Worm (Caenorhabditis elegans) whole organism, L2 larva: ENCODE data around the gene glb-23.

Experiments used
- C34F6.9 ChIP-seq: fragments of 150-350 bp; optimal IDR thresholded peaks from 2 replicates; lab custom pipeline; 2014; ENCODE audit warnings: missing biosample characterization, missing genetic modification characterization
- F13H6.1 ChIP-seq: sonication (generic microtip); optimal IDR thresholded peaks from 2 replicates; lab custom pipeline; 2016; ENCODE audit warnings: missing genetic modification characterization, missing compliant biosample characterization
- R02D3.7 ChIP-seq: fragments of 150-350 bp; optimal IDR thresholded peaks from 2 replicates; lab custom pipeline; 2014; ENCODE audit warnings: missing biosample characterization, missing genetic modification characterization
- Y55F3AM.14 ChIP-seq: fragments of 200-800 bp; sonication (Bioruptor generic); optimal IDR thresholded peaks from 2 replicates; lab custom pipeline; 2018; ENCODE audit warnings: mild to moderate bottlenecking, missing genetic modification characterization, missing compliant biosample characterization
- ZK546.5 ChIP-seq: sonication (generic microtip); optimal IDR thresholded peaks from 2 replicates; lab custom pipeline; 2017; ENCODE audit warnings: missing biosample characterization, missing genetic modification characterization
- aly-2 ChIP-seq: fragments of 150-350 bp; optimal IDR thresholded peaks from 2 replicates; lab custom pipeline; 2014; ENCODE audit warnings: missing biosample characterization, missing genetic modification characterization
- ama-1 ChIP-seq: fragments of 150-350 bp; optimal IDR thresholded peaks from 2 replicates; lab custom pipeline; 2018; ENCODE audit warnings: inconsistent platforms
- blmp-1 ChIP-seq: sonication (generic microtip); optimal IDR thresholded peaks from 2 replicates; lab custom pipeline; 2017; ENCODE audit warnings: missing genetic modification characterization, mild to moderate bottlenecking, missing compliant biosample characterization, antibody characterized with exemption, moderate library complexity; ENCODE audit not compliant: insufficient read depth
- dmd-4 ChIP-seq: sonication (generic microtip); optimal IDR thresholded peaks from 2 replicates; lab custom pipeline; 2017; ENCODE audit warnings: missing biosample characterization, missing genetic modification characterization
- egl-27 ChIP-seq: sonication (generic microtip); optimal IDR thresholded peaks from 3 replicates; lab custom pipeline; 2017; ENCODE audit warnings: missing biosample characterization, missing genetic modification reagents, missing genetic modification characterization
- gmeb-1 ChIP-seq: fragments of 150-350 bp; optimal IDR thresholded peaks from 2 replicates; lab custom pipeline; 2014; ENCODE audit warnings: missing biosample characterization, missing genetic modification characterization
- lin-11 ChIP-seq: fragments of 150-350 bp; sonication (generic microtip); optimal IDR thresholded peaks from 2 replicates; lab custom pipeline; 2014; ENCODE audit warnings: missing biosample characterization, missing genetic modification characterization, inconsistent platforms, mixed read lengths
- lsy-2 ChIP-seq, 2 experiments: fragments of 150-350 bp in 1 of 2; sonication (generic microtip) in 1 of 2; optimal IDR thresholded peaks; 2 replicates each; lab custom pipeline; 2014 to 2017; ENCODE audit warnings: missing biosample characterization in 2 of 2, missing genetic modification characterization in 2 of 2
- mab-5 ChIP-seq: fragments of 150-350 bp; optimal IDR thresholded peaks from 2 replicates; lab custom pipeline; 2014; ENCODE audit warnings: missing biosample characterization, missing genetic modification characterization
- mbf-1 ChIP-seq: sonication (generic microtip); optimal IDR thresholded peaks from 2 replicates; lab custom pipeline; 2017; ENCODE audit warnings: missing biosample characterization, missing genetic modification characterization
- nhr-10 ChIP-seq: sonication (generic microtip); optimal IDR thresholded peaks from 2 replicates; lab custom pipeline; 2017; ENCODE audit warnings: missing biosample characterization, missing genetic modification characterization
- nhr-12 ChIP-seq: fragments of 150-350 bp; optimal IDR thresholded peaks from 2 replicates; lab custom pipeline; 2014; ENCODE audit warnings: missing biosample characterization, missing genetic modification characterization
- nhr-23 ChIP-seq: fragments of 150-350 bp; optimal IDR thresholded peaks from 2 replicates; lab custom pipeline; 2014; ENCODE audit warnings: missing biosample characterization, missing genetic modification reagents, missing genetic modification characterization
- nhr-237 ChIP-seq: fragments of 150-350 bp; optimal IDR thresholded peaks from 2 replicates; lab custom pipeline; 2014; ENCODE audit warnings: missing biosample characterization, missing genetic modification characterization
- nhr-25 ChIP-seq: fragments of 150-350 bp; sonication (generic microtip); optimal IDR thresholded peaks from 3 replicates; lab custom pipeline; 2014; ENCODE audit warnings: missing biosample characterization, missing genetic modification characterization
- nhr-77 ChIP-seq: fragments of 150-350 bp; optimal IDR thresholded peaks from 2 replicates; lab custom pipeline; 2014; ENCODE audit warnings: missing biosample characterization, missing genetic modification characterization
- peb-1 ChIP-seq: fragments of 150-350 bp; optimal IDR thresholded peaks from 2 replicates; lab custom pipeline; 2014; ENCODE audit warnings: missing biosample characterization, missing genetic modification characterization
- snpc-4 ChIP-seq: fragments of 150-350 bp; optimal IDR thresholded peaks from 2 replicates; lab custom pipeline; 2014; ENCODE audit warnings: missing biosample characterization, missing genetic modification characterization
- unc-55 ChIP-seq: fragments of 150-350 bp; sonication (generic microtip); optimal IDR thresholded peaks from 3 replicates; lab custom pipeline; 2014; ENCODE audit warnings: missing biosample characterization, missing genetic modification reagents, missing genetic modification characterization
- unc-62 ChIP-seq: fragments of 150-350 bp; optimal IDR thresholded peaks from 2 replicates; lab custom pipeline; 2014; ENCODE audit warnings: missing biosample characterization, missing genetic modification reagents, missing genetic modification characterization
- ztf-1 ChIP-seq: fragments of 200-800 bp; sonication (Bioruptor generic); conservative IDR thresholded peaks from 2 replicates; pipeline ENCODE4 v1.3.6; 2022; ENCODE audit warnings: missing genetic modification characterization, missing compliant biosample characterization
- ztf-11 ChIP-seq: sonication (generic microtip); optimal IDR thresholded peaks from 2 replicates; lab custom pipeline; 2017; ENCODE audit warnings: missing biosample characterization, missing genetic modification characterization

The glb-23 gene

DNA sequence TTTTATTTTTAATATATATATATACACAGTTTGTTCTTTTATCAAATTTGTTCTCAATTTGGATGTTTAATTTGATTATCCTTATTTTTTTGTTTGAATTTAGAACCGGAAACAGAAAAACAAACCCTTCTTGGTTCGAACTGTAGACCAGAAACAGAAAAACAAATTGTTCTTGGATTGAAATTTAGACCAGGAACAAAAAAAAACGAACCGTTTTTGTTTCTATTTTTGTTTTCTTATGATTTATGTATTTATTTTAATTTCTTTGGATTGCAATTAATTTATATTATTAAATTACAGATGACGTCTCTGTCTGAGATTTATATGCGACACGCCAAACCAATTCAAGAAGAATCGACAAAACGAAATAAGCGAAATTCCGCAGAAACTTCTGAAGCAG, 44.0 kb downstream of the glb-23 start, which contains the start of gene C42D4.19:
TSS of gene C42D4.19 (plus strand) at position 301 of the 400 bp plus-strand sequence.
- no peak for TF ChIP-seq Y55F3AM.14
- no peak for TF ChIP-seq unc-62 (GFP tag; lab: Kevin White, UChicago)
- TF ChIP-seq egl-27 (tag; lab: Kevin White, UChicago) = no peak
- no peak for TF ChIP-seq nhr-12 (tag; lab: Kevin White, UChicago)
- TF ChIP-seq lin-11 (tag; lab: Kevin White, UChicago) = no peak
- TF ChIP-seq C34F6.9 (tag; lab: Kevin White, UChicago) = no peak
- TF ChIP-seq gmeb-1 = no peak
- TF ChIP-seq snpc-4 (tag; lab: Kevin White, UChicago) = no peak
- no peak for TF ChIP-seq F13H6.1 (tag; lab: Kevin White, UChicago)
- no peak for TF ChIP-seq ztf-11
- TF ChIP-seq ama-1 (lab: Kevin White, UChicago) = no peak

- TF ChIP-seq lsy-2 (tag; optimal IDR thresholded peaks at IDR 0.05; lab: Kevin White, UChicago) = no peak
Measured at ce11 chrIV:7173489-7173888, 45.8 kb downstream of the glb-23 start, which contains the start of gene str-1. Gene str-1 (plus strand): TSS chrIV:7173789.

DNA sequence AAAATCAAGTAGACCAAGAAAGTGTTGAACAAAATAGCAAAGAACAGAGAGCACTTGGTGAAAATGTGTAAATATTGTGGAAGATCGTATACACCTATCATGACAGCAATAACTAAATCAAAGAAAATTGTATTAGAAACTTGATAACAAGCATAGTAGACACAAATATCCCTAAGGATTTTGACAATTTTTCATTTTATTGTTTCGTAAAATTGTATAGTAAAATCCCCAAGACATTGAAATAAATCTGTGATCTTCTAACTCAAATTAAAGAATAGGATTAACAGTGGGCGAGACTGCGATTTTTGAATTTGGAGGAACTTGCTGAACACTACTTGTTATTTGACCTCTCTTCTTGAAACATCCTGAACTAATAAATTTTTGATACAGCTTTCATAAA, 48.1 kb downstream of the glb-23 start, which contains the start of gene str-220:
TSS of gene str-220 (minus strand) at position 101 of the 400 bp plus-strand sequence.
- no peak for TF ChIP-seq blmp-1 (tag; lab: Kevin White, UChicago)
- TF ChIP-seq C34F6.9 (tag; lab: Kevin White, UChicago) = no peak
- TF ChIP-seq nhr-23 (tag; lab: Kevin White, UChicago) = no peak
- no peak for TF ChIP-seq snpc-4 (tag; lab: Kevin White, UChicago)
- no peak for TF ChIP-seq nhr-77
- TF ChIP-seq aly-2 = no peak
- TF ChIP-seq ztf-1 (GFP tag; lab: Robert Waterston, UW) = no peak
- no peak for TF ChIP-seq peb-1
- no peak for TF ChIP-seq mbf-1
- TF ChIP-seq ama-1 (lab: Kevin White, UChicago) = no peak
- no peak for TF ChIP-seq nhr-10 (tag; lab: Kevin White, UChicago)
- no peak for TF ChIP-seq ZK546.5
- no peak for TF ChIP-seq unc-55 (GFP tag; lab: Kevin White, UChicago)
- TF ChIP-seq nhr-237 (tag; lab: Kevin White, UChicago) = no peak
- no peak for TF ChIP-seq R02D3.7
- no peak for TF ChIP-seq dmd-4 (tag; lab: Kevin White, UChicago)
- no peak for TF ChIP-seq mab-5 (tag; lab: Kevin White, UChicago)
- TF ChIP-seq F13H6.1 (tag; lab: Kevin White, UChicago) = no peak
- TF ChIP-seq lin-11 (tag; lab: Kevin White, UChicago) = no peak
- no peak for TF ChIP-seq nhr-25 (tag; lab: Kevin White, UChicago)
